Worm (Caenorhabditis elegans) whole organism, young adult: ENCODE data around the gene acs-7.

Experiments
- C17E4.6 ChIP-seq: fragments of 200-800 bp; sonication (Bioruptor generic); IDR thresholded peaks from 2 replicates; pipeline ENCODE4 v1.3.6; 2022; ENCODE audit warnings: missing genetic modification reagents, missing genetic modification characterization, missing compliant biosample characterization
- F33H1.4 ChIP-seq: fragments of 200-800 bp; sonication (Bioruptor generic); IDR thresholded peaks from 2 replicates; pipeline ENCODE4 v1.3.6; 2022; ENCODE audit warnings: missing genetic modification reagents, missing genetic modification characterization, missing compliant biosample characterization
- dpl-1 ChIP-seq: fragments of 150-350 bp; optimal IDR thresholded peaks from 2 replicates; lab custom pipeline; 2014; ENCODE audit warnings: missing biosample characterization, missing genetic modification reagents, missing genetic modification characterization
- efl-1 ChIP-seq: fragments of 150-350 bp; optimal IDR thresholded peaks from 2 replicates; lab custom pipeline; 2014; ENCODE audit warnings: missing biosample characterization, missing genetic modification reagents, missing genetic modification characterization
- lin-26 ChIP-seq: fragments of 200-800 bp; sonication (Bioruptor generic); IDR thresholded peaks from 2 replicates; pipeline ENCODE4 v1.3.6; 2022; ENCODE audit warnings: missing genetic modification reagents, missing genetic modification characterization, missing compliant biosample characterization
- lir-1 ChIP-seq: fragments of 200-800 bp; sonication (Bioruptor generic); conservative IDR thresholded peaks from 2 replicates; pipeline ENCODE4 v1.3.6; 2022; ENCODE audit warnings: missing genetic modification reagents, missing genetic modification characterization, missing compliant biosample characterization
- mxl-1 ChIP-seq: sonication (generic microtip); optimal IDR thresholded peaks from 2 replicates; lab custom pipeline; 2016; ENCODE audit warnings: missing genetic modification characterization, missing compliant biosample characterization
- nhr-90 ChIP-seq: sonication (generic microtip); optimal IDR thresholded peaks from 2 replicates; lab custom pipeline; 2016; ENCODE audit warnings: missing genotype, mild to moderate bottlenecking, missing genetic modification characterization, missing compliant biosample characterization
- snpc-4 ChIP-seq, 5 experiments: fragments of 150-350 bp in 1 of 5; sonication (generic microtip) in 4 of 5; optimal IDR thresholded peaks; 2 replicates each; lab custom pipeline; 2014 to 2018; ENCODE audit warnings: missing genetic modification characterization in 5 of 5, missing biosample characterization in 3 of 5, antibody characterized with exemption in 2 of 5, mild to moderate bottlenecking in 2 of 5, missing compliant biosample characterization in 2 of 5, missing genotype in 2 of 5, moderate library complexity in 2 of 5, missing genetic modification reagents in 1 of 5

DNA sequence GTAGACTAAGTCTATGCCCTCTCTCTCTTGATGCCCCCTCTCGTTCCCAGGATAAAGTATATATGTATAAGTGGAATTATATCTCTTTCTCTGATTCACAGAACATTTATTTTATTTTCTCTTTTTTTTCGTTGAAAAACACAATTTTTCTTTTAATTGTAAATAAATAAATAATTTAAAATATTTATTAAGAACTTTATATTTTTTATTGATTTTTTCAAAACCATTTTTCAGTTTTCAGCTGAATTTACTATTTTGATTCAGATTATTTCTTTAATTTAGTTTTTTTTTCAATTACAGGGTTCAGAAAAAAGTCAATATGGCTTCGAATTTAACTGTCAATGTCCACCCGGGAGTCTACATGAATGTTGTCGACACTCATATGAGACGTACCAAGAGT lies 39.5 kb downstream of the acs-7 start, which contains the start of gene eif-3.F:
- TF ChIP-seq lir-1 (GFP tag; lab: Robert Waterston, UW) (no peak), C17E4.6 (GFP tag; lab: Robert Waterston, UW) (no peak), dpl-1 (GFP tag; lab: Kevin White, UChicago) (no peak), snpc-4 (GFP tag; optimal IDR thresholded peaks at IDR 0.05; lab: Kevin White, UChicago) (no peak), snpc-4 (tag; optimal IDR thresholded peaks at IDR 0.05; lab: Kevin White, UChicago) (no peak), nhr-90 (tag; lab: Kevin White, UChicago) (no peak), lin-26 (GFP tag; lab: Robert Waterston, UW) (no peak), F33H1.4 (GFP tag; lab: Robert Waterston, UW) (no peak), mxl-1 (no peak), efl-1 (no peak)
